Worm (Caenorhabditis elegans) whole organism, late embryonic: Measurements from ENCODE around the gene pie-1.
A peak's percentile ranks its signal among the peaks of the same experiment; 100 is the strongest.

Experiments used
- K09A11.1 ChIP-seq: sonication (generic microtip); optimal IDR thresholded peaks from 2 replicates; lab custom pipeline; 2017; ENCODE audit warnings: antibody characterized with exemption, mild to moderate bottlenecking, missing genetic modification characterization, missing compliant biosample characterization; ENCODE audit not compliant: insufficient read depth
- ceh-14 ChIP-seq: sonication (generic microtip); optimal IDR thresholded peaks from 2 replicates; lab custom pipeline; 2016; ENCODE audit warnings: missing genotype, missing genetic modification characterization, missing compliant biosample characterization
- ceh-19 ChIP-seq: fragments of 200-800 bp; sonication (Bioruptor generic); optimal IDR thresholded peaks from 2 replicates; lab custom pipeline; 2018; ENCODE audit warnings: mild to moderate bottlenecking, missing genetic modification characterization, missing compliant biosample characterization
- ceh-22 ChIP-seq: sonication (generic microtip); optimal IDR thresholded peaks from 2 replicates; lab custom pipeline; 2017; ENCODE audit warnings: missing biosample characterization, missing genetic modification characterization
- ceh-48 ChIP-seq: sonication (generic microtip); optimal IDR thresholded peaks from 2 replicates; lab custom pipeline; 2016; ENCODE audit warnings: missing genetic modification characterization, inconsistent platforms, missing compliant biosample characterization
- ceh-9 ChIP-seq: sonication (generic microtip); optimal IDR thresholded peaks from 2 replicates; lab custom pipeline; 2016; ENCODE audit warnings: mild to moderate bottlenecking, missing genetic modification characterization, inconsistent platforms, missing compliant biosample characterization
- dmd-4 ChIP-seq: sonication (generic microtip); optimal IDR thresholded peaks from 2 replicates; lab custom pipeline; 2016; ENCODE audit warnings: borderline replicate concordance, missing genetic modification characterization, missing compliant biosample characterization
- ets-4 ChIP-seq: sonication (generic microtip); optimal IDR thresholded peaks from 2 replicates; lab custom pipeline; 2016; ENCODE audit warnings: missing genetic modification characterization, missing compliant biosample characterization
- fkh-10 ChIP-seq: fragments of 150-350 bp; optimal IDR thresholded peaks from 2 replicates; lab custom pipeline; 2014; ENCODE audit warnings: missing biosample characterization, missing genetic modification reagents, missing genetic modification characterization
- nhr-232 ChIP-seq: sonication (generic microtip); optimal IDR thresholded peaks from 2 replicates; lab custom pipeline; 2016; ENCODE audit warnings: missing genetic modification characterization, missing compliant biosample characterization
- odd-2 ChIP-seq: sonication (generic microtip); optimal IDR thresholded peaks from 2 replicates; lab custom pipeline; 2017; ENCODE audit warnings: antibody characterized with exemption, mild to moderate bottlenecking, missing genetic modification characterization, missing compliant biosample characterization
- pha-4 ChIP-seq: fragments of 150-350 bp; optimal IDR thresholded peaks from 2 replicates; lab custom pipeline; 2018; ENCODE audit warnings: missing biosample characterization, missing genetic modification reagents, missing genetic modification characterization
- sox-2 ChIP-seq: fragments of 200-800 bp; sonication (Bioruptor generic); IDR thresholded peaks from 2 replicates; pipeline ENCODE4 v1.3.6; 2022; ENCODE audit warnings: missing genetic modification reagents, missing genetic modification characterization, missing compliant biosample characterization

DNA sequence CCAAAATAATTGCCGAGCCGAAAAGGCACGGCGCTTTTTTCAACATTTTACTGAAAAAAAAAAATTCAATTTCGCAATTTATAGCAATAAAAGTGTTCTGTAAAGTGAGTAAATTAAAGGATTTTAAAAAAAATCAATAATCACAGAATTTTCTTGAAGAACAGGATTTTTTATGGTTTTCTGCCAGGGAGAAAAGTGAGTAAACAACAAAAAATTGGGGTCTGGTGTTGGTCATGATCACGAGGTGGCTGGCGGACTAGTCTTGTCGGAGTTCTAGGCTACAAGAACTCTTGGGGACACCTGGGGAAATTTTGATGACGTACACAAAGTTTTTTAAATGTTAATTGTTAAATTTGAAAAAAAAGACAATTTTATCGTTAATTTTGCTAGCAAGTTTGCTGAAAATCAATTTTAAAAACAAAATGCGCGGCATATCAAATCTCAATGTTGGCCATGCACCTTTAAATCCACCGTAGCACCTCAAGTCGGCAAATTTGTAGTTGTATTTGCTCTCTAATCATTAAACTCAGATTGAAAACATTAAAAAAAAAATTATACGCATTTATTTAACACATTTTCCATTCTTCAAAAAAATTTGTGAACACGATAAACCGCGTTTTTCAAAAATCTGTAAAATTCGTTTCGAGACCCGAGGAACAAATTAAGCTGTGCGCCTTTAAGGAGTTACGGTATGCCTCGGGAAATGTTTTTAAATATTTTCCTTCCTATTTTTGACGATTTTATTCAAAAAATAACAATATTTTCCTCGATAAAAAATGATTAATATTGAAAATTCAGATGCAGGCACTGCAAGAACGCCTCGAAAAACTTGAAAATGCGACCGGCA lies 30.3 kb downstream of the pie-1 start, which contains the start of the genes scav-3 and Y49E10.21:
- TF ChIP-seq ceh-22 (tag; lab: Kevin White, UChicago) (no peak), ets-4 (tag; lab: Kevin White, UChicago) (peak; percentile 43), K09A11.1 (tag; lab: Kevin White, UChicago) (no peak), nhr-232 (tag; lab: Kevin White, UChicago) (no peak), ceh-19 (GFP tag; lab: Kevin White, UChicago) (no peak), ceh-9 (tag; lab: Kevin White, UChicago) (no peak), odd-2 (tag; lab: Kevin White, UChicago) (no peak), sox-2 (GFP tag; lab: Robert Waterston, UW) (no peak), ceh-48 (tag; lab: Kevin White, UChicago) (no peak), dmd-4 (tag; lab: Kevin White, UChicago) (no peak), ceh-14 (tag; lab: Kevin White, UChicago) (no peak), fkh-10 (GFP tag; lab: Kevin White, UChicago) (no peak), pha-4 (tag; lab: Kevin White, UChicago) (no peak)
